Worm (Caenorhabditis elegans): ENCODE results near the gene srg-24.
"Not testable (repeated sequence)": the region's sequence is repeated elsewhere in the genome, so short reads cannot be mapped to it uniquely, and the experiment has no call there.

Gene srg-24

DNA sequence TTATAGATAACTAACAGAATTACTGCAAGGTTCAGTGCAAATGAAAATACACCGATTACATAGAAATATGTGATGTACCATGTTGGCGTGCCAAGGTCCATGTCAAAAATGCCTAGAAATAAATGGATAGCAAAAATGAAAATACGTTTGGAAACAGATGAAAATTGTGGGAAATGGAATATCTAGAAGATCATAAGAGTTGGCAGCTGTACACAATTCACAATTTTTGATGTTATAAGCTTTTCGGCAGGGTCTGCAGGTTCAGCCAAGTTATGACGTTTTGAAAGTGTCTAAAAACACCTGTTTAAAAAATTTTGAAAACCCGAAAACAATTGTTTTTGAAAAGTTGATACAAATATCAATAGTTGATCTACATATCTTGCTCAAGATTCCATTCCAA lies 44.1 kb upstream of the srg-24 start, which contains the start of gene sri-43:
sri-43 (minus strand) TSS at position 101 of the 400 bp plus-strand sequence.
- TF ChIP-seq dox-1 (GFP tag; IDR thresholded peaks at IDR 0.05); nhr-80 (tag; optimal IDR thresholded peaks at IDR 0.05); sdz-38 (tag; optimal IDR thresholded peaks at IDR 0.05): not testable (repeated sequence)

DNA sequence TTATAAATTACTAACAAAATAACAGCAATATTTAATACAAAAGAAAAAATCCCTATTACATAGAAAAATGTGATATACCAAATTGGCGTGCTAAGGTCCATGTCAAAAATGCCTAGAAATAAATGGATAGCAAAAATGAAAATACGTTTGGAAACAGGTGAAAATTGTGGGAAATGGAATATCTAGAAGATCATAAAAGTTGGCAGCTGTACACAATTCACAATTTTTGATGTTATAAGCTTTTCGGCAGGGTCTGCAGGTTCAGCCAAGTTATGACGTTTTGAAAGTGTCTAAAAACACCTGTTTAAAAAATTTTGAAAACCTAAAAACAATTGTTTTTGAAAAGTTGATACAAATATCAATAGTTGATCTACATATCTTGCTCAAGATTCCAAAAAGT lies 42.4 kb upstream of the srg-24 start, which contains the start of gene sri-42:
sri-42 (minus strand) TSS at position 101 of the 400 bp plus-strand sequence.
- not testable (repeated sequence) for TF ChIP-seq snpc-4 (GFP tag; optimal IDR thresholded peaks at IDR 0.05); snpc-4 (tag; optimal IDR thresholded peaks at IDR 0.05); mel-28 (tag; optimal IDR thresholded peaks at IDR 0.05; ENCODE audit: borderline replicate concordance); Y53F4B.3 (GFP tag; IDR thresholded peaks at IDR 0.05)

DNA sequence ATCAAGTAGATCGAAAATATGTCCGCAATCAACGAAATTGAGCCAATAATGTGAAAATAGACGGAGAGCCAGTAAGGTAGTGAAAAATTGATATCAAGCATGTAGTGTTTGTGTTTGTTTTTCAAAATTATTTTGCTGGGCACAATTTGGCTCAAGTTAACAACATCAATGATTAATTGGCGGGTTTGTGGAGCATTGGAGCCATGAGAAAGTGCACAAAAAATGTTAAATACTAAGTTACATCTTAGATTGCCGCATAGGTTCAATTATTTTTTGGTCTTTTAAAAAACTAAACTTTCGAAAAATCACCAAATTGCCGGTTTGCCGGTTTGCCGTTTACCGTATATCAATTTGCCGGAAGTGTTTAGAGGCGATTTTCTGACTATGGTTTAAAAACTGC lies 37.4 kb upstream of the srg-24 start, which contains the start of gene sri-54:
sri-54 (minus strand) TSS at position 101 of the 400 bp plus-strand sequence.
- TF ChIP-seq attf-3 (GFP tag; conservative IDR thresholded peaks at IDR 0.05), result no peak
- no peak for TF ChIP-seq repo-1 (tag; optimal IDR thresholded peaks at IDR 0.05)
- TF ChIP-seq hmg-20 (GFP tag; IDR thresholded peaks at IDR 0.05), result no peak
- TF ChIP-seq nhr-90 (tag; optimal IDR thresholded peaks at IDR 0.05), result no peak
- no peak for TF ChIP-seq T26A5.8 (tag; optimal IDR thresholded peaks at IDR 0.05)
- no peak for TF ChIP-seq F10E7.11 (tag; optimal IDR thresholded peaks at IDR 0.05)
- TF ChIP-seq D2030.7 (GFP tag; IDR thresholded peaks at IDR 0.05), result no peak
- no peak for TF ChIP-seq him-1 (tag; optimal IDR thresholded peaks at IDR 0.05)
- TF ChIP-seq nhr-120 (GFP tag; IDR thresholded peaks at IDR 0.05), result no peak
- no peak for TF ChIP-seq ets-4 (GFP tag; optimal IDR thresholded peaks at IDR 0.05)
- TF ChIP-seq lsy-27 (tag; optimal IDR thresholded peaks at IDR 0.05; ENCODE audit: borderline replicate concordance, insufficient read depth), result no peak

DNA sequence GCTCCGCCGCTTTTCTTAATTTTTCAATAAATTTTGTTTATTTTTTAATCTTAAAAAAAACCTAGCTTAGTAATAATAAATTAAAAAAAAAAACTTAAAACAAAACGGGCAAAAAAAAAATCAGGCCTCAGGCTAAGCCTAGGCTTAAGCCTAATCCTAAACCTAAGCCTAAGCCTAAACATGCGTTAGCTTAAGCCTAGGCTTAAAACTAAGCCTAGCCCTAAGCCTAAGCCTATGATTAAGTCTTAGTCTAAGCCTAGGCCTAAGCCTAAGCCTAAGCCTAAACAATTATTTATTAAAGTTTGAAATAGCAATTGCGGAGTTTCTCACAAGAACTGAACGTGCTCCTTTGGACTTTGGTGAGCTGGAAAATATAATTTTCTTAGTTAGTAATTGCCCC lies 34.8 kb upstream of the srg-24 start:
- TF ChIP-seq F49E8.2 (tag; optimal IDR thresholded peaks at IDR 0.05; ENCODE audit: insufficient read depth) (no peak), F57C9.4 (tag; optimal IDR thresholded peaks at IDR 0.05) (no peak), hrde-1 (tag; optimal IDR thresholded peaks at IDR 0.05; ENCODE audit: borderline replicate concordance) (no peak), F23B12.7 (tag; optimal IDR thresholded peaks at IDR 0.05; ENCODE audit: insufficient read depth) (no peak), cebp-1 (GFP tag; IDR thresholded peaks at IDR 0.05) (no peak), cebp-1 (tag; optimal IDR thresholded peaks at IDR 0.05) (no peak), ztf-22 (GFP tag; optimal IDR thresholded peaks at IDR 0.05) (no peak), aptf-3 (GFP tag; IDR thresholded peaks at IDR 0.05) (no peak), unc-130 (GFP tag; optimal IDR thresholded peaks at IDR 0.05) (no peak), zim-3 (tag; optimal IDR thresholded peaks at IDR 0.05) (no peak), attf-5 (GFP tag; optimal IDR thresholded peaks at IDR 0.05) (no peak), F33H1.4 (GFP tag; IDR thresholded peaks at IDR 0.05) (no peak), sea-2 (GFP tag; IDR thresholded peaks at IDR 0.05) (no peak), akir-1 (GFP tag; optimal IDR thresholded peaks at IDR 0.05) (no peak), fkh-3 (tag; optimal IDR thresholded peaks at IDR 0.05) (no peak), unc-62 (GFP tag; optimal IDR thresholded peaks at IDR 0.05) (no peak)

All from whole organism, young adult.